Fruit fly (Drosophila melanogaster) S2 (cell line): Measurements from ENCODE around the gene inaF-C.
"Not testable (repeated sequence)": the region's sequence is repeated elsewhere in the genome, so short reads cannot be mapped to it uniquely, and the experiment has no call there.

Source experiments
- CG8478 ChIP-seq: fragments of >200 bp; optimal IDR thresholded peaks from 2 replicates; lab custom pipeline; 2018
- CTCF ChIP-seq, 2 experiments: fragments of >200 bp; optimal IDR thresholded peaks; 2 replicates each; lab custom pipeline; 2018

Gene inaF-C

dm6 chrX:11731665-11732064 lies at the start of gene inaF-C:
Gene inaF-C (minus strand): TSS chrX:11731765.
- TF ChIP-seq CTCF (optimal IDR thresholded peaks at IDR 0.05; lab: Kevin White, UChicago) (no peak), CG8478 (lab: Kevin White, UChicago) (no peak)

dm6 chrX:11778734-11779220 lies 47.2 kb upstream of the inaF-C start, which contains the start of gene dy:
Gene dy (minus strand): TSS chrX:11778784.
- TF ChIP-seq CTCF (optimal IDR thresholded peaks at IDR 0.05; lab: Kevin White, UChicago) (no peak), CG8478 (lab: Kevin White, UChicago) (no peak)

dm6 chrX:11775987-11776587 lies 44.5 kb upstream of the inaF-C start:
- TF ChIP-seq CTCF (optimal IDR thresholded peaks at IDR 0.05; lab: Kevin White, UChicago): no peak
- no peak for TF ChIP-seq CG8478 (lab: Kevin White, UChicago)

dm6 chrX:11769435-11769834 lies 37.9 kb upstream of the inaF-C start:
- TF ChIP-seq CTCF (optimal IDR thresholded peaks at IDR 0.05; lab: Kevin White, UChicago) (no peak), CG8478 (lab: Kevin White, UChicago) (no peak)

dm6 chrX:11764540-11765136 lies 33.1 kb upstream of the inaF-C start, which contains the start of gene CG9360:
Gene CG9360 (minus strand): TSS chrX:11764590.
- TF ChIP-seq CG8478 (lab: Kevin White, UChicago) (no peak), CTCF (optimal IDR thresholded peaks at IDR 0.05; lab: Kevin White, UChicago) (no peak)

dm6 chrX:11756892-11757291 lies 25.3 kb upstream of the inaF-C start:
- TF ChIP-seq CG8478 (lab: Kevin White, UChicago) (no peak), CTCF (optimal IDR thresholded peaks at IDR 0.05; lab: Kevin White, UChicago) (no peak)

dm6 chrX:11753973-11754372 lies 22.4 kb upstream of the inaF-C start, which contains the start of gene m:
Gene m (plus strand): TSS chrX:11754273.
- TF ChIP-seq CTCF (optimal IDR thresholded peaks at IDR 0.05; lab: Kevin White, UChicago); CG8478 (lab: Kevin White, UChicago): not testable (repeated sequence)

- no peak for TF ChIP-seq CTCF (optimal IDR thresholded peaks at IDR 0.05; lab: Kevin White, UChicago)
- TF ChIP-seq CG8478 (lab: Kevin White, UChicago): no peak
These were observed 4.9 kb upstream of the inaF-C start for dm6 chrX:11736421-11736820.

dm6 chrX:11733795-11734194 lies 2.2 kb upstream of the inaF-C start, which contains the start of gene inaF-A:
Gene inaF-A (minus strand): TSS chrX:11733895.
- no peak for TF ChIP-seq CG8478 (lab: Kevin White, UChicago)
- TF ChIP-seq CTCF (optimal IDR thresholded peaks at IDR 0.05; lab: Kevin White, UChicago): no peak

dm6 chrX:11732670-11733069 lies 1.1 kb upstream of the inaF-C start, which contains the start of gene inaF-B:
Gene inaF-B (minus strand): TSS chrX:11732770.
- TF ChIP-seq CG8478 (lab: Kevin White, UChicago) (no peak), CTCF (optimal IDR thresholded peaks at IDR 0.05; lab: Kevin White, UChicago) (no peak)

dm6 chrX:11729993-11730392 lies 1.6 kb downstream of the inaF-C start:
- TF ChIP-seq CG8478 (lab: Kevin White, UChicago) (no peak), CTCF (optimal IDR thresholded peaks at IDR 0.05; lab: Kevin White, UChicago) (no peak)

dm6 chrX:11728999-11729398 lies 2.6 kb downstream of the inaF-C start, which contains the start of gene inaF-D:
Gene inaF-D (minus strand): TSS chrX:11729099.
- TF ChIP-seq CG8478 (lab: Kevin White, UChicago) (no peak), CTCF (optimal IDR thresholded peaks at IDR 0.05; lab: Kevin White, UChicago) (no peak)

dm6 chrX:11723946-11724345 lies 7.6 kb downstream of the inaF-C start, which contains the start of gene CG15221:
Gene CG15221 (plus strand): TSS chrX:11724246.
- TF ChIP-seq CTCF (optimal IDR thresholded peaks at IDR 0.05; lab: Kevin White, UChicago) (no peak), CG8478 (lab: Kevin White, UChicago) (no peak)

dm6 chrX:11720138-11720537 lies 11.4 kb downstream of the inaF-C start, which contains the start of gene Tango10:
Gene Tango10 (plus strand): TSS chrX:11720245.
- TF ChIP-seq CG8478 (lab: Kevin White, UChicago) (no peak), CTCF (optimal IDR thresholded peaks at IDR 0.05; lab: Kevin White, UChicago) (no peak)

dm6 chrX:11717892-11718291 lies 13.7 kb downstream of the inaF-C start:
- no peak for TF ChIP-seq CTCF (optimal IDR thresholded peaks at IDR 0.05; lab: Kevin White, UChicago)
- TF ChIP-seq CG8478 (lab: Kevin White, UChicago): no peak
